Worm (Caenorhabditis elegans) whole organism, early embryonic: ENCODE measurements around the gene Y69A2AR.16.

Experiments
- B0310.2 ChIP-seq: sonication (generic microtip); optimal IDR thresholded peaks from 2 replicates; lab custom pipeline; 2016; ENCODE audit warnings: mild to moderate bottlenecking, missing genetic modification characterization, missing compliant biosample characterization
- aly-1 ChIP-seq: sonication (generic microtip); optimal IDR thresholded peaks from 2 replicates; lab custom pipeline; 2016; ENCODE audit warnings: missing genetic modification characterization, missing compliant biosample characterization
- ama-1 ChIP-seq: fragments of 150-350 bp; optimal IDR thresholded peaks from 2 replicates; lab custom pipeline; 2014
- hnd-1 ChIP-seq: sonication (generic microtip); optimal IDR thresholded peaks from 2 replicates; lab custom pipeline; 2016; ENCODE audit warnings: missing genetic modification characterization, missing compliant biosample characterization
- scrt-1 ChIP-seq: fragments of 200-800 bp; sonication (Bioruptor generic); IDR thresholded peaks from 2 replicates; pipeline ENCODE4 v1.3.6; 2022; ENCODE audit warnings: missing genetic modification characterization, missing compliant biosample characterization
- tbx-37 ChIP-seq: fragments of 200-800 bp; sonication (Bioruptor generic); conservative IDR thresholded peaks from 2 replicates; pipeline ENCODE4 v1.3.6; 2022; ENCODE audit warnings: missing genetic modification reagents, missing genetic modification characterization, missing compliant biosample characterization

DNA sequence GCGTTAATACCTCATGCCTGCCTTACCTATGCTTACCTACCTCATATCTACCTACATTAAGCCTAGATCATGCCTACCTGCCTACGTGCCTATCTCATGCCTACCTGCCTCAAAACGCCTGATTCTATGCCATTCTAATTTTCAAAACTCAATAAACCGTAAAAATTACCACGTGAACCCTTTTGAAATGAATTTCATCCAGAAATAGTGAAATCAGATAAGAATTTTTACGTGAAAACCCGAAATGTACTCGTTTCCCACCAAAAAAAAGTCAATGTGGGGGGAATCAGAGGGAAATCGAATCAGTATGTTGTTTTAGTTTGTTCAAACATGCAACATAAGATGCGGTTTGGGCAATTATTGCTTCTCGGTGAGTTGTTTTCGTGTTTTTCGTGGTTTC is 9.1 kb upstream of the Y69A2AR.16 start, which contains the start of gene Y69A2AR.19:
- TF ChIP-seq scrt-1 (GFP tag; lab: Robert Waterston, UW) = no peak
- TF ChIP-seq aly-1 (tag; lab: Kevin White, UChicago) = no peak
- TF ChIP-seq ama-1 (lab: Kevin White, UChicago) = no peak
- TF ChIP-seq tbx-37 (GFP tag; lab: Robert Waterston, UW) = no peak
- TF ChIP-seq B0310.2 (tag; lab: Kevin White, UChicago) = no peak
- TF ChIP-seq hnd-1 (tag; lab: Kevin White, UChicago) = no peak
